Fruit fly (Drosophila melanogaster): ENCODE results near the gene Ilk.

dm6 chr3L:21172527-21173253 lies 44.0 kb upstream of the Ilk start, which contains the start of the genes chb and AsnS:
- TF ChIP-seq kay (GFP tag; ENCODE audit: borderline replicate concordance): peak; percentile 91
- TF ChIP-seq CG7045 (GFP tag; optimal IDR thresholded peaks at IDR 0.05): peak; percentile 43
- no peak for TF ChIP-seq cnc (optimal IDR thresholded peaks at IDR 0.05)
- peak; percentile 69 for TF ChIP-seq ovo (GFP tag; optimal IDR thresholded peaks at IDR 0.05)
- TF ChIP-seq CG7101 (tag; optimal IDR thresholded peaks at IDR 0.05): peak; percentile 89
- no peak for TF ChIP-seq CG1620 (GFP tag; optimal IDR thresholded peaks at IDR 0.05)
- TF ChIP-seq Crg-1 (GFP tag; optimal IDR thresholded peaks at IDR 0.05): no peak
- no peak for TF ChIP-seq toe (GFP tag; optimal IDR thresholded peaks at IDR 0.05)
- peak; percentile 93 for TF ChIP-seq bab1 (GFP tag; optimal IDR thresholded peaks at IDR 0.05)
